Fruit fly (Drosophila melanogaster): ENCODE results near the gene Eig71Ej.

dm6 chr3L:15699626-15700337 is 39.0 kb upstream of the Eig71Ej start, which contains the start of gene comm2:
- TF ChIP-seq ey (GFP tag; optimal IDR thresholded peaks at IDR 0.05) (no peak), Hr83 (GFP tag; optimal IDR thresholded peaks at IDR 0.05; ENCODE audit: poor library complexity, severe bottlenecking) (peak; percentile 36), Hr78 (GFP tag; optimal IDR thresholded peaks at IDR 0.05) (no peak), jim (GFP tag; optimal IDR thresholded peaks at IDR 0.05) (no peak), Mio (GFP tag; optimal IDR thresholded peaks at IDR 0.05) (no peak)
